Fruit fly (Drosophila melanogaster) whole organism, embryonic: ENCODE data around the gene CG11309.

Source experiments
- ATbp ChIP-seq: fragments of 200-800 bp; sonication (Bioruptor generic); optimal IDR thresholded peaks from 2 replicates; lab custom pipeline; 2017; ENCODE audit warnings: missing biosample characterization, mild to moderate bottlenecking, missing genetic modification characterization, missing genetic modification reagents
- Adf1 ChIP-seq: fragments of 200-800 bp; sonication (Bioruptor generic); IDR thresholded peaks from 2 replicates; pipeline ENCODE4 v1.3.6; 2022; ENCODE audit warnings: missing biosample characterization, missing genetic modification characterization
- Aef1 ChIP-seq: fragments of 200-800 bp; sonication (Bioruptor generic); IDR thresholded peaks from 3 replicates; pipeline ENCODE4 v1.3.6; 2022; ENCODE audit warnings: missing biosample characterization, missing genetic modification characterization
- Awh ChIP-seq: fragments of 200-800 bp; sonication (Bioruptor generic); IDR thresholded peaks from 2 replicates; pipeline ENCODE4, ENCODE4 v1.3.6; 2022; ENCODE audit warnings: missing biosample characterization, missing genetic modification characterization
- Bteb2 ChIP-seq: fragments of 200-800 bp; sonication (Bioruptor generic); optimal IDR thresholded peaks from 2 replicates; lab custom pipeline; 2016; ENCODE audit warnings: missing biosample characterization, missing genetic modification characterization
- CG10431 ChIP-seq: fragments of 200-800 bp; sonication (Bioruptor generic); optimal IDR thresholded peaks from 3 replicates; lab custom pipeline; 2018; ENCODE audit warnings: missing biosample characterization, mild to moderate bottlenecking, missing genetic modification characterization
- CG12744 ChIP-seq: fragments of 200-800 bp; sonication (Bioruptor generic); optimal IDR thresholded peaks from 2 replicates; lab custom pipeline; 2016; ENCODE audit warnings: missing biosample characterization, missing genetic modification characterization
- CG13287 ChIP-seq: fragments of 200-800 bp; sonication (Bioruptor generic); IDR thresholded peaks from 2 replicates; pipeline ENCODE4 v1.3.6; 2022; ENCODE audit warnings: missing biosample characterization, missing genetic modification characterization; ENCODE audit not compliant: partially characterized antibody
- CG14710 ChIP-seq: fragments of 200-800 bp; sonication (Bioruptor generic); optimal IDR thresholded peaks from 3 replicates; lab custom pipeline; 2019; ENCODE audit warnings: missing biosample characterization, mild to moderate bottlenecking, missing genetic modification characterization, moderate library complexity
- CG1603 ChIP-seq: fragments of 200-800 bp; sonication (Bioruptor generic); optimal IDR thresholded peaks from 2 replicates; lab custom pipeline; 2019; ENCODE audit warnings: missing biosample characterization, mild to moderate bottlenecking, missing genetic modification characterization, moderate library complexity
- CG16813 ChIP-seq: fragments of 200-800 bp; sonication (Bioruptor generic); IDR thresholded peaks from 3 replicates; pipeline ENCODE4 v1.3.6; 2022; ENCODE audit warnings: missing biosample characterization, missing genetic modification characterization; ENCODE audit not compliant: partially characterized antibody
- CG2116 ChIP-seq: fragments of 200-800 bp; sonication (Bioruptor generic); optimal IDR thresholded peaks from 3 replicates; lab custom pipeline; 2018; ENCODE audit warnings: missing biosample characterization, mild to moderate bottlenecking, missing genetic modification characterization
- CG3065 ChIP-seq: fragments of 200-800 bp; sonication (Bioruptor generic); optimal IDR thresholded peaks from 2 replicates; lab custom pipeline; 2016; ENCODE audit warnings: missing biosample characterization, missing genetic modification characterization
- CG4820 ChIP-seq: fragments of 200-800 bp; sonication (Bioruptor generic); optimal IDR thresholded peaks from 3 replicates; lab custom pipeline; 2016; ENCODE audit warnings: missing biosample characterization, missing genetic modification characterization
- CG5245 ChIP-seq: fragments of 200-800 bp; sonication (Bioruptor generic); optimal IDR thresholded peaks from 3 replicates; lab custom pipeline; 2016; ENCODE audit warnings: missing biosample characterization, missing genetic modification characterization
- Dll ChIP-seq: fragments of 200-800 bp; sonication (Bioruptor generic); IDR thresholded peaks from 4 replicates; pipeline ENCODE4 v1.3.6; 2022; ENCODE audit warnings: missing biosample characterization, missing genetic modification characterization; ENCODE audit not compliant: partially characterized antibody
- HLH3B ChIP-seq: fragments of 200-800 bp; sonication (Bioruptor generic); IDR thresholded peaks from 2 replicates; pipeline ENCODE4 v1.3.6; 2022; ENCODE audit warnings: missing biosample characterization, missing genetic modification characterization
- HLH54F ChIP-seq: fragments of 200-800 bp; sonication (Bioruptor generic); optimal IDR thresholded peaks from 3 replicates; lab custom pipeline; 2016; ENCODE audit warnings: missing biosample characterization, missing genetic modification characterization
- Hey ChIP-seq: fragments of 200-800 bp; sonication (Bioruptor generic); optimal IDR thresholded peaks from 3 replicates; lab custom pipeline; 2018; ENCODE audit warnings: missing biosample characterization, mild to moderate bottlenecking, missing genetic modification characterization
- Hmr ChIP-seq: fragments of 200-800 bp; sonication (Bioruptor generic); optimal IDR thresholded peaks from 3 replicates; lab custom pipeline; 2017; ENCODE audit warnings: mild to moderate bottlenecking, missing biosample characterization, missing genetic modification reagents, missing genetic modification characterization
- Hr78 ChIP-seq, 2 experiments: fragments of 200-800 bp in 1 of 2; fragments of >200 bp in 1 of 2; sonication (Bioruptor generic) in 1 of 2; optimal IDR thresholded peaks; 2 replicates each; lab custom pipeline; 2017 to 2019; ENCODE audit warnings: missing biosample characterization in 2 of 2, missing genetic modification characterization in 2 of 2, mild to moderate bottlenecking in 1 of 2, moderate library complexity in 1 of 2
- MBD-R2 ChIP-seq: fragments of 200-800 bp; sonication (Bioruptor generic); IDR thresholded peaks from 2 replicates; pipeline ENCODE4 v1.3.6; 2022; ENCODE audit warnings: missing biosample characterization, missing genetic modification characterization
- MESR4 ChIP-seq: fragments of 200-800 bp; sonication (Bioruptor generic); optimal IDR thresholded peaks from 2 replicates; lab custom pipeline; 2018; ENCODE audit warnings: missing biosample characterization, mild to moderate bottlenecking, missing genetic modification characterization, moderate library complexity
- Oli ChIP-seq: fragments of 200-800 bp; sonication (Bioruptor generic); optimal IDR thresholded peaks from 2 replicates; lab custom pipeline; 2018; ENCODE audit warnings: missing biosample characterization, mild to moderate bottlenecking, missing genetic modification characterization, moderate library complexity
- Side ChIP-seq: fragments of 200-800 bp; sonication (Bioruptor generic); optimal IDR thresholded peaks from 2 replicates; lab custom pipeline; 2016; ENCODE audit warnings: missing biosample characterization, missing genetic modification characterization
- Tbp ChIP-seq: fragments of >200 bp; optimal IDR thresholded peaks from 2 replicates; lab custom pipeline; 2018; ENCODE audit warnings: missing biosample characterization, missing genetic modification characterization
- Vsx1 ChIP-seq: fragments of 200-800 bp; sonication (Bioruptor generic); optimal IDR thresholded peaks from 2 replicates; lab custom pipeline; 2017; ENCODE audit warnings: missing biosample characterization, mild to moderate bottlenecking, missing genetic modification characterization, missing genetic modification reagents
- ase ChIP-seq: fragments of 200-800 bp; sonication (Bioruptor generic); IDR thresholded peaks from 3 replicates; pipeline ENCODE4 v1.3.6; 2022; ENCODE audit warnings: missing biosample characterization, missing genetic modification characterization
- bcd ChIP-seq: fragments of 200-800 bp; sonication (Bioruptor generic); optimal IDR thresholded peaks from 2 replicates; lab custom pipeline; 2017; ENCODE audit warnings: missing biosample characterization, mild to moderate bottlenecking, missing genetic modification characterization
- cg ChIP-seq: fragments of 200-800 bp; sonication (Bioruptor generic); optimal IDR thresholded peaks from 3 replicates; lab custom pipeline; 2019; ENCODE audit warnings: missing biosample characterization, mild to moderate bottlenecking, missing genetic modification characterization, moderate library complexity
- dm ChIP-seq: fragments of 200-800 bp; sonication (Bioruptor generic); optimal IDR thresholded peaks from 3 replicates; lab custom pipeline; 2016; ENCODE audit warnings: missing biosample characterization, missing genetic modification characterization
- emc ChIP-seq: fragments of 200-800 bp; sonication (Bioruptor generic); optimal IDR thresholded peaks from 2 replicates; lab custom pipeline; 2016; ENCODE audit warnings: missing biosample characterization, missing genetic modification characterization
- fd3F ChIP-seq: fragments of 200-800 bp; sonication (Bioruptor generic); optimal IDR thresholded peaks from 2 replicates; lab custom pipeline; 2018; ENCODE audit warnings: missing biosample characterization, mild to moderate bottlenecking, missing genetic modification characterization, moderate library complexity
- fd96Cb ChIP-seq: fragments of 200-800 bp; sonication (Bioruptor generic); optimal IDR thresholded peaks from 2 replicates; lab custom pipeline; 2018; ENCODE audit warnings: missing biosample characterization, mild to moderate bottlenecking, missing genetic modification characterization, moderate library complexity
- ftz-f1 ChIP-seq: fragments of 200-800 bp; sonication (Bioruptor generic); optimal IDR thresholded peaks from 2 replicates; lab custom pipeline; 2016; ENCODE audit warnings: missing biosample characterization, missing genetic modification characterization
- hbn ChIP-seq: fragments of 200-800 bp; sonication (Bioruptor generic); IDR thresholded peaks from 2 replicates; pipeline ENCODE4 v1.3.6; 2022; ENCODE audit warnings: missing biosample characterization, missing genetic modification characterization; ENCODE audit not compliant: partially characterized antibody
- her ChIP-seq: fragments of 200-800 bp; sonication (Bioruptor generic); optimal IDR thresholded peaks from 2 replicates; lab custom pipeline; 2016; ENCODE audit warnings: missing biosample characterization, missing genetic modification characterization
- ken ChIP-seq: fragments of 200-800 bp; sonication (Bioruptor generic); IDR thresholded peaks from 3 replicates; pipeline ENCODE4 v1.3.6; 2022; ENCODE audit warnings: missing biosample characterization, missing genetic modification characterization
- klu ChIP-seq: fragments of 200-800 bp; sonication (Bioruptor generic); IDR thresholded peaks from 2 replicates; pipeline ENCODE4 v1.3.6; 2022; ENCODE audit warnings: missing biosample characterization, missing genetic modification characterization
- knrl ChIP-seq: fragments of 200-800 bp; sonication (Bioruptor generic); IDR thresholded peaks from 3 replicates; pipeline ENCODE4 v1.3.6; 2022; ENCODE audit warnings: missing biosample characterization, missing genetic modification characterization; ENCODE audit not compliant: partially characterized antibody
- lov ChIP-seq, 2 experiments: fragments of 200-800 bp in 1 of 2; fragments of >200 bp in 1 of 2; sonication (Bioruptor generic) in 1 of 2; IDR thresholded peaks in 1 of 2; optimal IDR thresholded peaks in 1 of 2; 2 replicates in 1 of 2; 3 replicates in 1 of 2; pipeline versions ENCODE4 v1.3.6 to Lab custom; 2017 to 2022; ENCODE audit warnings: missing biosample characterization in 1 of 2, missing genetic modification characterization in 1 of 2
- maf-S ChIP-seq: fragments of 200-800 bp; sonication (Bioruptor generic); optimal IDR thresholded peaks from 2 replicates; lab custom pipeline; 2016; ENCODE audit warnings: missing biosample characterization, missing genetic modification characterization
- mld ChIP-seq: fragments of 200-800 bp; sonication (Bioruptor generic); IDR thresholded peaks from 3 replicates; pipeline ENCODE4 v1.3.6; 2022; ENCODE audit warnings: missing biosample characterization, missing genetic modification characterization; ENCODE audit not compliant: partially characterized antibody
- ranshi ChIP-seq: fragments of 200-800 bp; sonication (Bioruptor generic); IDR thresholded peaks from 2 replicates; pipeline ENCODE4 v1.3.6; 2022; ENCODE audit warnings: missing biosample characterization, missing genetic modification characterization
- sens-2 ChIP-seq: fragments of 200-800 bp; sonication (Bioruptor generic); IDR thresholded peaks from 2 replicates; pipeline ENCODE4 v1.3.6; 2022; ENCODE audit warnings: missing biosample characterization, missing genetic modification characterization
- trh ChIP-seq: fragments of 200-800 bp; sonication (Bioruptor generic); optimal IDR thresholded peaks from 2 replicates; lab custom pipeline; 2016; ENCODE audit warnings: missing biosample characterization, missing genetic modification characterization
- twi ChIP-seq: fragments of 200-800 bp; optimal IDR thresholded peaks from 2 replicates; lab custom pipeline; 2019; ENCODE audit warnings: missing biosample characterization, mild to moderate bottlenecking, missing genetic modification characterization, moderate library complexity
- unc-4 ChIP-seq: fragments of 200-800 bp; sonication (Bioruptor generic); IDR thresholded peaks from 2 replicates; pipeline ENCODE4 v1.3.6; 2022; ENCODE audit warnings: missing biosample characterization, missing genetic modification characterization; ENCODE audit not compliant: partially characterized antibody
- usp ChIP-seq: fragments of >200 bp; optimal IDR thresholded peaks from 2 replicates; lab custom pipeline; 2017; ENCODE audit warnings: missing biosample characterization, missing genetic modification characterization
- zfh2 ChIP-seq: fragments of 200-800 bp; sonication (Bioruptor generic); optimal IDR thresholded peaks from 2 replicates; lab custom pipeline; 2016; ENCODE audit warnings: missing biosample characterization, missing genetic modification characterization

CG11309 gene

DNA sequence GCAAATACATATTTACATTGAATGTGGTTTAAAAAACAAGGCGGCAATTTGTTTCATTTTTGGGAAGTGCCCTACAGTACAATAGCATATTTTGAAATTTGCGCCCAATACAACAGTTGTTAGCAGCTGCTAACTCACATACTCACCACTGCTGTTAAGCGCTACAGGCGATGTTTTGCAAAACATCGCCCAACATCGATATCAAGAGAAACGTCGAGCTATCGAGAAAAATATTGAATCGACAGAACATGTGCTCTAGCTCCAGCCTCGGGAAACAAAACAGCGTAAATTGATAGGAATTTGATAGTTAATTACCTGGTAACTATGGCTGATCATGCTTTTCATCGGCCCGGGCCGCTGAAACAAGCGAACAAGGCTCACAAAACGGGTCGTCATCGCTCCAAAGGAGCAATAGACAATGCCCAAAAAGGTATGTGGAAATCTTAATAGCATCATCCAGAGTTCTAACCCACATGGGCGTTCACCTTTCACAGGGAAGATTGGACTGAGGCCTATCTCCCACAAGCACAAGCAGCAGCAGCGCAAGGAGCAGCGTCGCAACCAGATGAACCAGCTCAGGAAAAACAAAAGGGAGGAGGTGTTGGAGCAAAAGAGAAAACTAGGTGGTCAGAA lies 30.7 kb upstream of the CG11309 start, which contains the start of gene Tsr1 (continued):
- TF ChIP-seq Hr78 (GFP tag; optimal IDR thresholded peaks at IDR 0.05; lab: Kevin White, UChicago) (no peak), cg (GFP tag; lab: Kevin White, UChicago) (no peak), trh (GFP tag; lab: Kevin White, UChicago) (no peak), Oli (tag; lab: Kevin White, UChicago) (no peak), sens-2 (GFP tag; lab: Robert Waterston, UW) (no peak), MBD-R2 (GFP tag; lab: Robert Waterston, UW) (peak; percentile 47), ken (GFP tag; lab: Robert Waterston, UW) (no peak), lov (optimal IDR thresholded peaks at IDR 0.05; lab: Kevin White, UChicago) (no peak), lov (GFP tag; IDR thresholded peaks at IDR 0.05; lab: Robert Waterston, UW) (no peak), CG1603 (no peak), CG5245 (no peak), maf-S (GFP tag; lab: Kevin White, UChicago) (no peak), CG3065 (GFP tag; lab: Kevin White, UChicago) (no peak), CG14710 (tag; lab: Kevin White, UChicago) (no peak), CG13287 (GFP tag; lab: Robert Waterston, UW) (peak; percentile 94), klu (no peak), emc (GFP tag; lab: Kevin White, UChicago) (no peak), CG10431 (no peak), Hey (tag; lab: Kevin White, UChicago) (no peak), HLH3B (GFP tag; lab: Robert Waterston, UW) (no peak), fd3F (no peak), Aef1 (GFP tag; lab: Robert Waterston, UW) (no peak), knrl (GFP tag; lab: Robert Waterston, UW) (peak; percentile 76; the same call in 2 of the 3 replicates), bcd (no peak), dm (GFP tag; lab: Kevin White, UChicago) (peak; percentile 96), CG12744 (GFP tag; lab: Kevin White, UChicago) (no peak), Dll (peak; percentile 88), CG16813 (GFP tag; lab: Robert Waterston, UW) (peak; percentile 81), zfh2 (no peak), CG4820 (GFP tag; lab: Kevin White, UChicago) (no peak), ATbp (GFP tag; lab: Kevin White, UChicago) (no peak), fd96Cb (tag; lab: Kevin White, UChicago) (no peak), ranshi (GFP tag; lab: Robert Waterston, UW) (no peak), Awh (GFP tag; lab: Robert Waterston, UW) (no peak), Hmr (GFP tag; lab: Kevin White, UChicago) (no peak), HLH54F (GFP tag; lab: Kevin White, UChicago) (no peak), her (peak; percentile 39), MESR4 (GFP tag; lab: Kevin White, UChicago) (peak; percentile 81), Adf1 (GFP tag; lab: Robert Waterston, UW) (no peak), Side (GFP tag; lab: Kevin White, UChicago) (no peak), Bteb2 (no peak), Tbp (GFP tag; lab: Kevin White, UChicago) (no peak), twi (tag; lab: Kevin White, UChicago) (no peak), CG2116 (peak; percentile 68), Vsx1 (GFP tag; lab: Kevin White, UChicago) (no peak), unc-4 (peak; percentile 90), mld (GFP tag; lab: Robert Waterston, UW) (peak; percentile 82), usp (GFP tag; lab: Kevin White, UChicago) (no peak), ftz-f1 (GFP tag; lab: Kevin White, UChicago) (no peak), ase (GFP tag; lab: Robert Waterston, UW) (no peak), hbn (GFP tag; lab: Robert Waterston, UW) (peak; percentile 83)
